Fruit fly (Drosophila melanogaster): Measurements from ENCODE around the gene VhaM9.7-a.

The VhaM9.7-a gene

DNA sequence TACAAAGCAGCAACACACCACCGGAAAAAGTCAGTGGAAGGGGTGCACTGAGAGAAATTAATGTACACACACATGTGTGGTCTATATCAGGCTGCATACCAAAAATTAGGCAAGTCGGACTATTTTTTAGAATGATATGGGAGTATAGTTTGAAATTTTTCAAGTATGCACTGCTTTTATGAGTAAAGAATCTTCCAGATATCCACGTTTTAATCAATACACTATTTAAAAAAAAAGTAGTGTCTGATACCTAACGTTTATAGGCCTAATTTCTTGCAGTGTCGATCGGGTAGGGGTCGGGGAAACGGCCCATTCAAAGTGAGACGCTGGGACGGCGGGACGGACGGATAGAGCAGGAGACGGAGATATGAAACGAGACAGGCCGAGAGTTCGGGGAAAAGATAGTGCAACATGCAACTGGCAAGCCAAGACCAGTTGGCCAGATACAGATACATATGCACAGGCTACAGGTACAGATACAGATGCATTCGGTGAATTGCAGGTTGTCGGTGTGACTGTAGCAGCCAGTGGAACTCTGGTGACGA is 32.1 kb upstream of the VhaM9.7-a start (continued):
- TF ChIP-seq CG14860 (GFP tag; IDR thresholded peaks at IDR 0.05; ENCODE audit: partially characterized antibody) (no peak), Neu2 (GFP tag; optimal IDR thresholded peaks at IDR 0.05; ENCODE audit: borderline replicate concordance) (peak; percentile 93), CG32532 (GFP tag; IDR thresholded peaks at IDR 0.05) (peak; percentile 21; the same call in 1 of the 2 replicates), CG9876 (GFP tag; optimal IDR thresholded peaks at IDR 0.05) (peak; percentile 77), Dip2 (GFP tag; IDR thresholded peaks at IDR 0.05) (no peak), pfk (GFP tag; optimal IDR thresholded peaks at IDR 0.05) (peak; percentile 54), grn (GFP tag; optimal IDR thresholded peaks at IDR 0.05) (peak; percentile 49), jigr1 (GFP tag; IDR thresholded peaks at IDR 0.05) (peak; percentile 89), CG14965 (GFP tag; optimal IDR thresholded peaks at IDR 0.05; ENCODE audit: borderline replicate concordance) (peak; percentile 68), CG12391 (tag; optimal IDR thresholded peaks at IDR 0.05) (peak; percentile 96), CG10431 (GFP tag; optimal IDR thresholded peaks at IDR 0.05) (peak; percentile 89), Gsc (GFP tag; IDR thresholded peaks at IDR 0.05) (peak; percentile 87), CG15011 (GFP tag; optimal IDR thresholded peaks at IDR 0.05) (peak; percentile 82), CG8924 (tag; optimal IDR thresholded peaks at IDR 0.05) (peak; percentile 96), CG3726 (GFP tag; IDR thresholded peaks at IDR 0.05) (peak; percentile 86; the same call in 2 of the 3 replicates), PHDP (tag; optimal IDR thresholded peaks at IDR 0.05) (peak; percentile 89), CG34376 (GFP tag; optimal IDR thresholded peaks at IDR 0.05) (peak; percentile 26), HmgD (GFP tag; optimal IDR thresholded peaks at IDR 0.05) (peak; percentile 84), CG6272 (GFP tag; IDR thresholded peaks at IDR 0.05) (peak; percentile 78), CG31365 (tag; optimal IDR thresholded peaks at IDR 0.05) (peak; percentile 74), CG7987 (GFP tag; optimal IDR thresholded peaks at IDR 0.05) (peak; percentile 55), MTF-1 (GFP tag; optimal IDR thresholded peaks at IDR 0.05; ENCODE audit: borderline replicate concordance) (peak; percentile 79), Sox100B (GFP tag; optimal IDR thresholded peaks at IDR 0.05) (peak; percentile 96), Fer1 (GFP tag; optimal IDR thresholded peaks at IDR 0.05) (peak; percentile 81), NC2β (GFP tag; optimal IDR thresholded peaks at IDR 0.05) (peak; percentile 94), Hand (GFP tag; optimal IDR thresholded peaks at IDR 0.05) (peak; percentile 57), Hmr (GFP tag; optimal IDR thresholded peaks at IDR 0.05) (peak; percentile 59), CG10209 (GFP tag; optimal IDR thresholded peaks at IDR 0.05) (peak; percentile 95), sd (tag; optimal IDR thresholded peaks at IDR 0.05) (peak; percentile 51), CG11560 (tag; IDR thresholded peaks at IDR 0.05) (peak; percentile 68; the same call in 2 of the 3 replicates), Sox102F (GFP tag; optimal IDR thresholded peaks at IDR 0.05) (peak; percentile 96), insv (GFP tag; optimal IDR thresholded peaks at IDR 0.05) (peak; percentile 32 to 55), Sry-β (GFP tag; optimal IDR thresholded peaks at IDR 0.05) (peak; percentile 62), Hmx (GFP tag; optimal IDR thresholded peaks at IDR 0.05) (peak; percentile 70), CG9727 (GFP tag; optimal IDR thresholded peaks at IDR 0.05) (peak; percentile 98), pros (GFP tag; optimal IDR thresholded peaks at IDR 0.05) (peak; percentile 90), CG1603 (tag; optimal IDR thresholded peaks at IDR 0.05) (peak; percentile 94), CG14050 (GFP tag; IDR thresholded peaks at IDR 0.05) (peak; percentile 82), fd64A (GFP tag; optimal IDR thresholded peaks at IDR 0.05) (peak; percentile 84), twi (tag; optimal IDR thresholded peaks at IDR 0.05) (peak; percentile 90), E2f2 (GFP tag; IDR thresholded peaks at IDR 0.05) (peak; percentile 67; the same call in 1 of the 2 replicates), ssp (GFP tag; IDR thresholded peaks at IDR 0.05) (peak; percentile 82), nmo (GFP tag; optimal IDR thresholded peaks at IDR 0.05) (peak; percentile 97), dmrt11E (tag; optimal IDR thresholded peaks at IDR 0.05) (peak; percentile 98), trh (GFP tag; optimal IDR thresholded peaks at IDR 0.05) (peak; percentile 83), pb (GFP tag; optimal IDR thresholded peaks at IDR 0.05) (peak; percentile 92), Dll (GFP tag; IDR thresholded peaks at IDR 0.05; ENCODE audit: partially characterized antibody) (no peak), Taf1 (GFP tag; IDR thresholded peaks at IDR 0.05) (no peak), CG3847 (GFP tag; IDR thresholded peaks at IDR 0.05) (peak; percentile 75)
